Worm (Caenorhabditis elegans): ENCODE results near the gene F12E12.6.

F12E12.6 gene

ce11 chrII:3782309-3783000, 45.7 kb upstream of the F12E12.6 start, which contains the start of gene T24E12.2:
TSS of gene T24E12.2 (plus strand) at chrII:3782950.
- TF ChIP-seq ceh-16 (tag; optimal IDR thresholded peaks at IDR 0.05) (no peak), peb-1 (tag; optimal IDR thresholded peaks at IDR 0.05) (no peak)

- no peak for TF ChIP-seq snpc-4 (tag; optimal IDR thresholded peaks at IDR 0.05)
- no peak for TF ChIP-seq unc-39 (tag; optimal IDR thresholded peaks at IDR 0.05)
- no peak for TF ChIP-seq nhr-21 (tag; optimal IDR thresholded peaks at IDR 0.05)
- TF ChIP-seq unc-62 (GFP tag; optimal IDR thresholded peaks at IDR 0.05) = no peak
- TF ChIP-seq F13H6.1 (tag; optimal IDR thresholded peaks at IDR 0.05) = no peak
- no peak for TF ChIP-seq unc-55 (GFP tag; optimal IDR thresholded peaks at IDR 0.05)
- no peak for TF ChIP-seq fos-1 (tag; optimal IDR thresholded peaks at IDR 0.05)
- no peak for TF ChIP-seq nhr-25 (tag; optimal IDR thresholded peaks at IDR 0.05)
- no peak for TF ChIP-seq nhr-77 (tag; optimal IDR thresholded peaks at IDR 0.05)
- TF ChIP-seq R02D3.7 (tag; optimal IDR thresholded peaks at IDR 0.05) = no peak
These were observed 44.5 kb upstream of the F12E12.6 start for ce11 chrII:3781238-3781637.

- TF ChIP-seq egl-27 (tag; optimal IDR thresholded peaks at IDR 0.05) (no peak), skn-1 (tag; optimal IDR thresholded peaks at IDR 0.05) (no peak), aly-2 (tag; optimal IDR thresholded peaks at IDR 0.05) (no peak), ceh-82 (tag; optimal IDR thresholded peaks at IDR 0.05) (no peak), sma-9 (GFP tag; optimal IDR thresholded peaks at IDR 0.05) (no peak), sma-9 (tag; optimal IDR thresholded peaks at IDR 0.05) (no peak), nhr-12 (tag; optimal IDR thresholded peaks at IDR 0.05) (no peak), Y55F3AM.14 (GFP tag; optimal IDR thresholded peaks at IDR 0.05) (no peak), nhr-23 (tag; optimal IDR thresholded peaks at IDR 0.05) (no peak), ceh-16 (tag; optimal IDR thresholded peaks at IDR 0.05) (no peak), nhr-25 (tag; optimal IDR thresholded peaks at IDR 0.05) (no peak), lsy-2 (tag; optimal IDR thresholded peaks at IDR 0.05) (no peak), nhr-237 (tag; optimal IDR thresholded peaks at IDR 0.05) (no peak), elt-1 (tag; optimal IDR thresholded peaks at IDR 0.05) (no peak), nhr-11 (tag; optimal IDR thresholded peaks at IDR 0.05) (no peak), gmeb-1 (tag; optimal IDR thresholded peaks at IDR 0.05) (no peak), nhr-77 (tag; optimal IDR thresholded peaks at IDR 0.05) (no peak), sma-3 (GFP tag; optimal IDR thresholded peaks at IDR 0.05) (no peak), lin-39 (tag; optimal IDR thresholded peaks at IDR 0.05) (no peak), crh-2 (tag; optimal IDR thresholded peaks at IDR 0.05) (no peak)
These were observed 42.7 kb upstream of the F12E12.6 start, which contains the start of gene T24E12.11 for ce11 chrII:3779463-3779862. TSS of gene T24E12.11 (minus strand) at chrII:3779563.

ce11 chrII:3777802-3778201, 41.1 kb upstream of the F12E12.6 start:
- no peak for TF ChIP-seq C34F6.9 (tag; optimal IDR thresholded peaks at IDR 0.05)
- no peak for TF ChIP-seq mbf-1 (tag; optimal IDR thresholded peaks at IDR 0.05)
- no peak for TF ChIP-seq lin-39 (tag; optimal IDR thresholded peaks at IDR 0.05)
- no peak for TF ChIP-seq nhr-21 (tag; optimal IDR thresholded peaks at IDR 0.05)
- no peak for TF ChIP-seq mab-5 (tag; optimal IDR thresholded peaks at IDR 0.05)
- TF ChIP-seq mdl-1 (tag; optimal IDR thresholded peaks at IDR 0.05) = no peak
- TF ChIP-seq snpc-4 (tag; optimal IDR thresholded peaks at IDR 0.05) = no peak
- no peak for TF ChIP-seq ama-1 (optimal IDR thresholded peaks at IDR 0.05)
- no peak for TF ChIP-seq ZK546.5 (tag; optimal IDR thresholded peaks at IDR 0.05)
- TF ChIP-seq ztf-1 (GFP tag; conservative IDR thresholded peaks at IDR 0.05) = no peak
- no peak for TF ChIP-seq nhr-25 (tag; optimal IDR thresholded peaks at IDR 0.05)

ce11 chrII:3775719-3776118, 39.0 kb upstream of the F12E12.6 start, which contains the start of gene T24E12.3:
TSS of gene T24E12.3 (plus strand) at chrII:3776019.
- TF ChIP-seq sem-4 (tag; optimal IDR thresholded peaks at IDR 0.05) (no peak), mdl-1 (tag; optimal IDR thresholded peaks at IDR 0.05) (no peak), egl-27 (tag; optimal IDR thresholded peaks at IDR 0.05) (no peak), nhr-11 (tag; optimal IDR thresholded peaks at IDR 0.05) (no peak), nhr-12 (tag; optimal IDR thresholded peaks at IDR 0.05) (no peak), unc-62 (GFP tag; optimal IDR thresholded peaks at IDR 0.05) (no peak), sma-9 (GFP tag; optimal IDR thresholded peaks at IDR 0.05) (no peak), sma-9 (tag; optimal IDR thresholded peaks at IDR 0.05) (no peak), zag-1 (tag; optimal IDR thresholded peaks at IDR 0.05) (no peak), nhr-237 (tag; optimal IDR thresholded peaks at IDR 0.05) (no peak), lsy-2 (tag; optimal IDR thresholded peaks at IDR 0.05) (no peak), lin-13 (GFP tag; optimal IDR thresholded peaks at IDR 0.05) (no peak), crh-2 (tag; optimal IDR thresholded peaks at IDR 0.05) (no peak), nhr-23 (tag; optimal IDR thresholded peaks at IDR 0.05) (no peak), unc-39 (tag; optimal IDR thresholded peaks at IDR 0.05) (no peak), nhr-129 (tag; optimal IDR thresholded peaks at IDR 0.05) (no peak), ama-1 (optimal IDR thresholded peaks at IDR 0.05) (no peak), ztf-4 (tag; optimal IDR thresholded peaks at IDR 0.05) (no peak), ceh-82 (tag; optimal IDR thresholded peaks at IDR 0.05) (no peak), nhr-21 (tag; optimal IDR thresholded peaks at IDR 0.05) (no peak), snpc-4 (tag; optimal IDR thresholded peaks at IDR 0.05) (no peak)

All from whole organism, L2 larva.